Worm (Caenorhabditis elegans): ENCODE measurements around the gene mrps-18A.

The mrps-18A gene

DNA sequence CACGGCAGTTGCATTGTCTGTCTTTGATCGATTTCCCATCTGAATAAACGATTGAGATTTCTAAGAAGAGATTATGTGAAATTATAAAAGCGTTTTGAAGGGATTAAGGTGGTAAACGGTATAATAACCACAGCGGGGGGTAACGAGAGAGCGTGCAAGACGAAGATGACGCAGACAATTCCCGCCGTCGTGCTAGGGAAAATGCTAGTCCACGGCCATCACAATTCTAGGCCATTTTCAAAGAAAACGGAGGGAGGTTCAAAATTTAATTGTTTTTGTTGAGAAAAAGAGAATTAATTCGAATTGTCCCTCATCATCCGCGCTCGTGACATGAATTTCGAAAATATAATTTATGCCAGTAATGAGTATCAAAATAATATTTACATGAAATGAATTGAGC is 12.6 kb downstream of the mrps-18A start, which contains the start of gene F10E9.11 (continued):
- TF ChIP-seq mep-1 (tag; optimal IDR thresholded peaks at IDR 0.05) (peak; percentile 95), fkh-10 (GFP tag; optimal IDR thresholded peaks at IDR 0.05) (peak; percentile 26), nhr-11 (tag; optimal IDR thresholded peaks at IDR 0.05) (no peak), unc-30 (tag; optimal IDR thresholded peaks at IDR 0.05) (no peak), fkh-8 (tag; optimal IDR thresholded peaks at IDR 0.05) (peak; percentile 86), elt-3 (tag; optimal IDR thresholded peaks at IDR 0.05) (peak in 3 of 6 experiments; percentile 25 to 52 (median 28)), aha-1 (tag; optimal IDR thresholded peaks at IDR 0.05) (no peak), unc-130 (tag; optimal IDR thresholded peaks at IDR 0.05) (peak; percentile 74), C16A3.4 (tag; optimal IDR thresholded peaks at IDR 0.05) (peak; percentile 81), nhr-19 (GFP tag; conservative IDR thresholded peaks at IDR 0.05) (peak; percentile 84), mdl-1 (tag; optimal IDR thresholded peaks at IDR 0.05) (peak in 1 of 2 experiments; percentile 62), ama-1 (optimal IDR thresholded peaks at IDR 0.05) (peak; percentile 62), zag-1 (tag; optimal IDR thresholded peaks at IDR 0.05) (no peak), dpl-1 (GFP tag; optimal IDR thresholded peaks at IDR 0.05) (peak; percentile 96), ces-1 (GFP tag; optimal IDR thresholded peaks at IDR 0.05) (no peak), isw-1 (GFP tag; IDR thresholded peaks at IDR 0.05) (peak; percentile 76), snpc-4 (tag; optimal IDR thresholded peaks at IDR 0.05) (peak; percentile 51), nhr-12 (tag; optimal IDR thresholded peaks at IDR 0.05) (no peak), snu-23 (GFP tag; optimal IDR thresholded peaks at IDR 0.05) (peak; percentile 91), lir-3 (tag; optimal IDR thresholded peaks at IDR 0.05; ENCODE audit: poor library complexity) (peak; percentile 96), efl-3 (GFP tag; optimal IDR thresholded peaks at IDR 0.05) (no peak), C34B4.2 (tag; optimal IDR thresholded peaks at IDR 0.05) (no peak), tlp-1 (tag; optimal IDR thresholded peaks at IDR 0.05) (no peak), nhr-76 (tag; optimal IDR thresholded peaks at IDR 0.05) (no peak), sptf-1 (tag; optimal IDR thresholded peaks at IDR 0.05) (no peak), jun-1 (tag; optimal IDR thresholded peaks at IDR 0.05) (peak; percentile 76), fkh-4 (tag; optimal IDR thresholded peaks at IDR 0.05; ENCODE audit: borderline replicate concordance) (peak; percentile 96), ets-5 (GFP tag; IDR thresholded peaks at IDR 0.05) (no peak), dsc-1 (tag; optimal IDR thresholded peaks at IDR 0.05) (peak; percentile 92), mab-9 (GFP tag; IDR thresholded peaks at IDR 0.05) (no peak), nhr-77 (tag; optimal IDR thresholded peaks at IDR 0.05) (peak; percentile 36), nhr-20 (tag; optimal IDR thresholded peaks at IDR 0.05) (peak; percentile 86)

DNA sequence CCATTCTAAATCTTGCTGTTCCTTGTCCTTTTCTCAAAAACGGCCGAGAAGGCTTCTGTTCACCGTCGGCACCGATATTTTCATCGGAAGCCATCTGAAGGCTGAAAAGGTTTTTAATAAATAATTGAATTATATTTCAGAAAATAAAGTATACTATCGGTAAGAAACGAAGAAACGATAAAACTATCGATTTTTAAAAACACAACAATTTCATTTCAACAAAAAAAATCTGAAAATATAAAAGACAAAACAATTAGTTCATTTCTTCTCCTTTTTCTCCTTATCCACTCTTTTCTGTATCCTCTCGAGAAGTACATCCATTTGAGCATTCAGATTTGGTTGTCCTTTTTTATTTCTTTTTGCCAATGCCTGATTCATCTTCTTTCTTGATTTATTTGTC is 13.2 kb downstream of the mrps-18A start, which contains the start of gene sas-4:
Gene sas-4 (minus strand): TSS at position 101 of the 400 bp plus-strand sequence.
- TF ChIP-seq nhr-47 (tag; optimal IDR thresholded peaks at IDR 0.05) (no peak), fkh-10 (GFP tag; optimal IDR thresholded peaks at IDR 0.05) (no peak), dpl-1 (GFP tag; optimal IDR thresholded peaks at IDR 0.05) (no peak), mef-2 (tag; optimal IDR thresholded peaks at IDR 0.05) (no peak), rnt-1 (tag; optimal IDR thresholded peaks at IDR 0.05) (no peak), hlh-4 (tag; optimal IDR thresholded peaks at IDR 0.05) (no peak), snpc-4 (tag; optimal IDR thresholded peaks at IDR 0.05) (no peak), nhr-28 (tag; optimal IDR thresholded peaks at IDR 0.05) (no peak), unc-62 (GFP tag; optimal IDR thresholded peaks at IDR 0.05) (no peak), unc-130 (tag; optimal IDR thresholded peaks at IDR 0.05) (no peak), mdl-1 (tag; optimal IDR thresholded peaks at IDR 0.05) (no peak), lin-13 (GFP tag; optimal IDR thresholded peaks at IDR 0.05) (no peak), egl-13 (tag; optimal IDR thresholded peaks at IDR 0.05) (no peak), ama-1 (optimal IDR thresholded peaks at IDR 0.05) (no peak), fos-1 (tag; optimal IDR thresholded peaks at IDR 0.05) (no peak), zip-4 (GFP tag; optimal IDR thresholded peaks at IDR 0.05) (no peak), zag-1 (tag; optimal IDR thresholded peaks at IDR 0.05) (no peak), unc-98 (GFP tag; IDR thresholded peaks at IDR 0.05) (no peak), nhr-71 (tag; optimal IDR thresholded peaks at IDR 0.05) (no peak), C04F5.9 (tag; optimal IDR thresholded peaks at IDR 0.05) (no peak)

All from whole organism, L1 larva.